Fruit fly (Drosophila melanogaster) whole organism, embryonic: ENCODE data around the gene CG43321.

Source experiments
- Aef1 ChIP-seq: fragments of 200-800 bp; sonication (Bioruptor generic); IDR thresholded peaks from 3 replicates; pipeline ENCODE4 v1.3.6; 2022; ENCODE audit warnings: missing biosample characterization, missing genetic modification characterization
- CG11560 ChIP-seq: fragments of 200-800 bp; sonication (Bioruptor generic); IDR thresholded peaks from 3 replicates; pipeline ENCODE4 v1.3.6; 2022; ENCODE audit warnings: missing biosample characterization, missing genetic modification characterization
- CG12219 ChIP-seq: fragments of 200-800 bp; sonication (Bioruptor generic); optimal IDR thresholded peaks from 3 replicates; lab custom pipeline; 2018; ENCODE audit warnings: missing biosample characterization, mild to moderate bottlenecking, missing genetic modification characterization
- CG12236 ChIP-seq: fragments of 200-800 bp; sonication (Bioruptor generic); optimal IDR thresholded peaks from 2 replicates; lab custom pipeline; 2016; ENCODE audit warnings: missing biosample characterization, missing genetic modification characterization
- CG12769 ChIP-seq: fragments of 200-800 bp; sonication (Bioruptor generic); optimal IDR thresholded peaks from 2 replicates; lab custom pipeline; 2019; ENCODE audit warnings: missing biosample characterization, mild to moderate bottlenecking, missing genetic modification characterization, moderate library complexity
- CG17328 ChIP-seq: fragments of 200-800 bp; sonication (Bioruptor generic); IDR thresholded peaks from 2 replicates; pipeline ENCODE4 v1.3.6; 2022; ENCODE audit warnings: missing biosample characterization, missing genetic modification characterization
- CG18476 ChIP-seq: fragments of 200-800 bp; sonication (Bioruptor generic); optimal IDR thresholded peaks from 2 replicates; lab custom pipeline; 2016; ENCODE audit warnings: missing biosample characterization, mild to moderate bottlenecking, missing genetic modification characterization
- CG2129 ChIP-seq: fragments of 200-800 bp; sonication (Bioruptor generic); IDR thresholded peaks from 2 replicates; pipeline ENCODE4 v1.3.6; 2022; ENCODE audit warnings: missing biosample characterization, missing genetic modification characterization; ENCODE audit not compliant: partially characterized antibody
- CG2678 ChIP-seq: fragments of 200-800 bp; sonication (Bioruptor generic); optimal IDR thresholded peaks from 3 replicates; lab custom pipeline; 2019; ENCODE audit warnings: missing biosample characterization, mild to moderate bottlenecking, missing genetic modification characterization, moderate library complexity
- CG30431 ChIP-seq: fragments of 200-800 bp; sonication (Bioruptor generic); optimal IDR thresholded peaks from 2 replicates; lab custom pipeline; 2017; ENCODE audit warnings: missing biosample characterization, missing genetic modification characterization
- CG3281 ChIP-seq: fragments of 200-800 bp; sonication (Bioruptor generic); optimal IDR thresholded peaks from 3 replicates; lab custom pipeline; 2017; ENCODE audit warnings: missing biosample characterization, mild to moderate bottlenecking, missing genetic modification characterization
- CG34224 ChIP-seq: fragments of 200-800 bp; sonication (Bioruptor generic); IDR thresholded peaks from 3 replicates; pipeline ENCODE4 v1.3.6; 2022; ENCODE audit warnings: missing biosample characterization, missing genetic modification characterization; ENCODE audit not compliant: partially characterized antibody
- CG34376 ChIP-seq: fragments of 200-800 bp; sonication (Bioruptor generic); optimal IDR thresholded peaks from 2 replicates; lab custom pipeline; 2018; ENCODE audit warnings: missing biosample characterization, mild to moderate bottlenecking, missing genetic modification characterization
- CG6272 ChIP-seq: fragments of 200-800 bp; sonication (Bioruptor generic); IDR thresholded peaks from 2 replicates; pipeline ENCODE4 v1.3.6; 2022; ENCODE audit warnings: missing biosample characterization, missing genetic modification characterization
- CG6683 ChIP-seq: fragments of 200-800 bp; sonication (Bioruptor generic); optimal IDR thresholded peaks from 2 replicates; lab custom pipeline; 2017; ENCODE audit warnings: missing biosample characterization, mild to moderate bottlenecking, missing genetic modification characterization, missing genetic modification reagents
- CG7357 ChIP-seq: fragments of 200-800 bp; sonication (Bioruptor generic); IDR thresholded peaks from 3 replicates; pipeline ENCODE4 v1.3.6; 2022; ENCODE audit warnings: missing biosample characterization, missing genetic modification characterization
- CG7987 ChIP-seq: fragments of 200-800 bp; sonication (Bioruptor generic); optimal IDR thresholded peaks from 2 replicates; lab custom pipeline; 2018; ENCODE audit warnings: missing biosample characterization, mild to moderate bottlenecking, missing genetic modification characterization, moderate library complexity
- CG9609 ChIP-seq: fragments of 200-800 bp; sonication (Bioruptor generic); optimal IDR thresholded peaks from 3 replicates; lab custom pipeline; 2016; ENCODE audit warnings: missing biosample characterization, missing genetic modification characterization
- CG9817 ChIP-seq: fragments of 200-800 bp; sonication (Bioruptor generic); optimal IDR thresholded peaks from 2 replicates; lab custom pipeline; 2018; ENCODE audit warnings: missing biosample characterization, mild to moderate bottlenecking, missing genetic modification characterization, moderate library complexity
- D19A ChIP-seq: fragments of 200-800 bp; optimal IDR thresholded peaks from 3 replicates; lab custom pipeline; 2019; ENCODE audit warnings: missing biosample characterization, mild to moderate bottlenecking, missing genetic modification characterization, moderate library complexity
- Gug ChIP-seq: fragments of 200-800 bp; sonication (Bioruptor generic); IDR thresholded peaks from 4 replicates; pipeline ENCODE4 v1.3.6; 2022; ENCODE audit warnings: missing biosample characterization, missing genetic modification characterization
- HLH4C ChIP-seq: fragments of 200-800 bp; sonication (Bioruptor generic); IDR thresholded peaks from 3 replicates; pipeline ENCODE4 v1.3.6; 2022; ENCODE audit warnings: missing biosample characterization, missing genetic modification characterization; ENCODE audit not compliant: partially characterized antibody
- Kr ChIP-seq: fragments of 200-800 bp; sonication (Bioruptor generic); optimal IDR thresholded peaks from 2 replicates; lab custom pipeline; 2017; ENCODE audit warnings: missing biosample characterization, mild to moderate bottlenecking, missing genetic modification characterization
- MTF-1 ChIP-seq: fragments of 200-800 bp; sonication (Bioruptor generic); optimal IDR thresholded peaks from 2 replicates; lab custom pipeline; 2018; ENCODE audit warnings: missing biosample characterization, mild to moderate bottlenecking, missing genetic modification characterization, borderline replicate concordance
- Mes4 ChIP-seq: fragments of 200-800 bp; sonication (Bioruptor generic); optimal IDR thresholded peaks from 2 replicates; lab custom pipeline; 2016; ENCODE audit warnings: missing biosample characterization, missing genetic modification characterization
- Nf-YA ChIP-seq: fragments of 200-800 bp; sonication (Bioruptor generic); IDR thresholded peaks from 2 replicates; pipeline ENCODE4 v1.3.6; 2022; ENCODE audit warnings: missing biosample characterization, missing genetic modification characterization
- Rfx ChIP-seq: fragments of 200-800 bp; sonication (Bioruptor generic); IDR thresholded peaks from 2 replicates; pipeline ENCODE4 v1.3.6; 2022; ENCODE audit warnings: missing biosample characterization, missing genetic modification characterization
- Ssrp ChIP-seq: fragments of 200-800 bp; sonication (Bioruptor generic); optimal IDR thresholded peaks from 2 replicates; lab custom pipeline; 2018; ENCODE audit warnings: missing biosample characterization, mild to moderate bottlenecking, missing genetic modification characterization, moderate library complexity
- Trl ChIP-seq, 3 experiments: fragments of >200 bp in 2 of 3; fragments of 200-800 bp in 1 of 3; sonication (Bioruptor generic) in 1 of 3; optimal IDR thresholded peaks; 2 replicates in 1 of 3; 3 replicates in 2 of 3; lab custom pipeline; 2016 to 2017; ENCODE audit warnings: missing biosample characterization in 1 of 3, missing genetic modification characterization in 1 of 3
- YL-1 ChIP-seq: fragments of 200-800 bp; sonication (Bioruptor generic); optimal IDR thresholded peaks from 3 replicates; lab custom pipeline; 2017; ENCODE audit warnings: missing biosample characterization, mild to moderate bottlenecking, missing genetic modification characterization
- ase ChIP-seq: fragments of 200-800 bp; sonication (Bioruptor generic); IDR thresholded peaks from 3 replicates; pipeline ENCODE4 v1.3.6; 2022; ENCODE audit warnings: missing biosample characterization, missing genetic modification characterization
- bcd ChIP-seq: fragments of 200-800 bp; sonication (Bioruptor generic); optimal IDR thresholded peaks from 2 replicates; lab custom pipeline; 2017; ENCODE audit warnings: missing biosample characterization, mild to moderate bottlenecking, missing genetic modification characterization
- chn ChIP-seq: fragments of 200-800 bp; sonication (Bioruptor generic); optimal IDR thresholded peaks from 2 replicates; lab custom pipeline; 2016; ENCODE audit warnings: missing biosample characterization, missing genetic modification characterization
- dpn ChIP-seq, 2 experiments: fragments of 200-800 bp; sonication (Bioruptor generic); optimal IDR thresholded peaks; 3 replicates each; lab custom pipeline; 2016; ENCODE audit warnings: missing biosample characterization in 2 of 2, missing genetic modification characterization in 2 of 2
- esg ChIP-seq: fragments of 200-800 bp; sonication (Bioruptor generic); conservative IDR thresholded peaks from 2 replicates; pipeline ENCODE4 v1.3.6; 2022; ENCODE audit warnings: missing biosample characterization, missing genetic modification characterization
- gfzf ChIP-seq: fragments of 200-800 bp; sonication (Bioruptor generic); optimal IDR thresholded peaks from 2 replicates; lab custom pipeline; 2016; ENCODE audit warnings: missing biosample characterization, mild to moderate bottlenecking, missing genetic modification characterization, moderate library complexity
- ham ChIP-seq: fragments of 200-800 bp; sonication (Bioruptor generic); IDR thresholded peaks from 2 replicates; pipeline ENCODE4 v1.3.6; 2022; ENCODE audit warnings: missing biosample characterization, missing genetic modification characterization
- hbn ChIP-seq: fragments of 200-800 bp; sonication (Bioruptor generic); IDR thresholded peaks from 2 replicates; pipeline ENCODE4 v1.3.6; 2022; ENCODE audit warnings: missing biosample characterization, missing genetic modification characterization; ENCODE audit not compliant: partially characterized antibody
- inv ChIP-seq: fragments of 200-800 bp; sonication (Bioruptor generic); IDR thresholded peaks from 2 replicates; pipeline ENCODE4 v1.3.6; 2022; ENCODE audit warnings: missing biosample characterization, missing genetic modification characterization; ENCODE audit not compliant: partially characterized antibody
- knrl ChIP-seq: fragments of 200-800 bp; sonication (Bioruptor generic); IDR thresholded peaks from 3 replicates; pipeline ENCODE4 v1.3.6; 2022; ENCODE audit warnings: missing biosample characterization, missing genetic modification characterization; ENCODE audit not compliant: partially characterized antibody
- nmo ChIP-seq: fragments of 200-800 bp; sonication (Bioruptor generic); optimal IDR thresholded peaks from 2 replicates; lab custom pipeline; 2018; ENCODE audit warnings: missing biosample characterization, mild to moderate bottlenecking, missing genetic modification characterization, moderate library complexity
- odd ChIP-seq: fragments of 200-800 bp; sonication (Bioruptor generic); optimal IDR thresholded peaks from 2 replicates; lab custom pipeline; 2017; ENCODE audit warnings: missing biosample characterization, mild to moderate bottlenecking, missing genetic modification characterization
- sim ChIP-seq: fragments of 200-800 bp; sonication (Bioruptor generic); IDR thresholded peaks from 2 replicates; pipeline ENCODE4 v1.3.6; 2022; ENCODE audit warnings: missing biosample characterization, missing genetic modification characterization
- sima ChIP-seq: fragments of 200-800 bp; sonication (Bioruptor generic); optimal IDR thresholded peaks from 2 replicates; lab custom pipeline; 2016; ENCODE audit warnings: missing biosample characterization, missing genetic modification characterization
- sqz ChIP-seq: fragments of 200-800 bp; sonication (Bioruptor generic); optimal IDR thresholded peaks from 3 replicates; lab custom pipeline; 2018; ENCODE audit warnings: missing biosample characterization, mild to moderate bottlenecking, missing genetic modification characterization
- tll ChIP-seq, 2 experiments: fragments of 200-800 bp in 1 of 2; fragments of >200 bp in 1 of 2; sonication (Bioruptor generic) in 1 of 2; optimal IDR thresholded peaks; 2 replicates each; lab custom pipeline; 2017 to 2019; ENCODE audit warnings: missing biosample characterization in 2 of 2, missing genetic modification characterization in 2 of 2, mild to moderate bottlenecking in 1 of 2, moderate library complexity in 1 of 2
- unpg ChIP-seq: fragments of 200-800 bp; sonication (Bioruptor generic); optimal IDR thresholded peaks from 3 replicates; lab custom pipeline; 2018; ENCODE audit warnings: missing biosample characterization, mild to moderate bottlenecking, missing genetic modification characterization, moderate library complexity
- wdn ChIP-seq: fragments of 200-800 bp; sonication (Bioruptor generic); IDR thresholded peaks from 2 replicates; pipeline ENCODE4 v1.3.6; 2022; ENCODE audit warnings: missing biosample characterization, missing genetic modification characterization
- zf30C ChIP-seq: fragments of 200-800 bp; sonication (Bioruptor generic); optimal IDR thresholded peaks from 3 replicates; lab custom pipeline; 2018; ENCODE audit warnings: missing biosample characterization, mild to moderate bottlenecking, missing genetic modification characterization

Gene CG43321

DNA sequence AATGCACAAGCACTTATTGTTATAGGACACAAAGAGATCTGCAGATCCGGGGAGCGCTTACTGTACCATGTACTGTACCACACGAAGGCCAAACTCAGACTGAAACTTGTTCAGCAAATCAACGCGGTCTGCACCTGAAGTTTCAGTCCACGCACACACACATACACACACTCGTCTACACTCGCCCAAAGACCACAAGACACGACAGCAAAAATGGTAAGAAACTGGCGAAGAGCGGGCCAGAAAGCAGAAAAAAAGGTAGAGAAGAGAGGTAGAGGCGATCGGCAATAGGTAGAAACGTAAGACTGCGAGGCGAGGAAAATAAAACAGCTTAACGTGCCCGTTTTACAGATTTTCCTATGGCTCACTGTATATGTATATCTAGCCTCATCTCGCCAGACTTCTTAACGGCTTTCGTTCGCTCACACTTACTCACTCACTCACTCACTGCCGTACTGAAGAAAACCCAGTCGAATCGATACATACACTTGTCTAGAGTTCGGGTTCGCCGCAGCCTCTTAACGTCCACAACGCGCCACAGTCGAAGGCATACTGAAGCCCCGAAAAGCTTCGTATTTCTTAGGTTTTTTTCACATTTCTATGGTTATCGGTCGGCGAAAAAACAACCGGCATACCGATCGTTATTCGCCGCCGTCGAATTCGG, 2.1 kb upstream of the CG43321 start, which contains the start of gene uif (continued):
- TF ChIP-seq CG2678 (tag; lab: Kevin White, UChicago) (no peak), D19A (tag; lab: Kevin White, UChicago) (peak; percentile 27), CG18476 (no peak), CG17328 (GFP tag; lab: Robert Waterston, UW) (no peak), CG6683 (GFP tag; lab: Kevin White, UChicago) (no peak), Trl (optimal IDR thresholded peaks at IDR 0.05; lab: Kevin White, UChicago) (peak in 1 of 2 experiments; percentile 46), Trl (GFP tag; optimal IDR thresholded peaks at IDR 0.05; lab: Kevin White, UChicago) (no peak), sim (GFP tag; lab: Robert Waterston, UW) (no peak), CG6272 (GFP tag; lab: Robert Waterston, UW) (no peak), knrl (no peak), sima (GFP tag; lab: Kevin White, UChicago) (no peak), sqz (GFP tag; lab: Kevin White, UChicago) (peak; percentile 79), dpn (GFP tag; optimal IDR thresholded peaks at IDR 0.05; lab: Kevin White, UChicago) (no peak), Nf-YA (no peak), Mes4 (no peak), Aef1 (GFP tag; lab: Robert Waterston, UW) (no peak), bcd (GFP tag; lab: Kevin White, UChicago) (no peak), zf30C (GFP tag; lab: Kevin White, UChicago) (peak; percentile 26), Rfx (GFP tag; lab: Robert Waterston, UW) (no peak), esg (no peak), CG12219 (GFP tag; lab: Kevin White, UChicago) (no peak), CG34224 (GFP tag; lab: Robert Waterston, UW) (peak; percentile 37; the same call in 1 of the 3 replicates), chn (GFP tag; lab: Kevin White, UChicago) (no peak)

DNA sequence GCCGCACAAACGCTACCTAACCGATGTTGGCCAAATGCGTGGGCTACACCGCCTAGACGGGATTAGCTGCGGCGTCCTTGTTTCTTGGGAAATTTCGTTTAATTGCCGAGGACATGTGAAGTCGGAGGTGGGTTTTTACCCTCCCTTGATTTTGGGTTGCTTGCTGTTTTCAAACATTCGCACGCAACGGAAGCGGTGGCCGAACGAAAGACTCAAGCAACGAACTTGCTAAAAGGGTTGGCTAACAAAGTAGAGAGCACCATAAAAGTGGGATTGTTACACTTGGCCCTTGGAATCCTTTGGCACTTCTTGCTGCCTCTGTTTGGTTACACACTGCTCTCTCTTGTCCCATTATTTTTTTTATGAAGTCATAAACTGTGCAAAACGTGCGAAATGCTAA, 1.5 kb upstream of the CG43321 start:
- TF ChIP-seq Gug (GFP tag; lab: Robert Waterston, UW) (no peak), CG34376 (GFP tag; lab: Kevin White, UChicago) (no peak), YL-1 (no peak), HLH4C (GFP tag; lab: Robert Waterston, UW) (no peak), ham (GFP tag; lab: Robert Waterston, UW) (no peak), CG12236 (no peak), odd (no peak), unpg (GFP tag; lab: Kevin White, UChicago) (no peak), CG9609 (GFP tag; lab: Kevin White, UChicago) (no peak), CG11560 (tag; lab: Robert Waterston, UW) (no peak), CG7357 (GFP tag; lab: Robert Waterston, UW) (no peak), CG9817 (tag; lab: Kevin White, UChicago) (no peak), wdn (GFP tag; lab: Robert Waterston, UW) (no peak), CG12769 (tag; lab: Kevin White, UChicago) (no peak), Kr (GFP tag; lab: Kevin White, UChicago) (peak; percentile 51), CG30431 (GFP tag; lab: Kevin White, UChicago) (no peak), CG2129 (GFP tag; lab: Robert Waterston, UW) (no peak), nmo (GFP tag; lab: Kevin White, UChicago) (no peak), Ssrp (no peak), gfzf (GFP tag; lab: Kevin White, UChicago) (no peak), CG7987 (GFP tag; lab: Kevin White, UChicago) (no peak), hbn (GFP tag; lab: Robert Waterston, UW) (no peak), CG3281 (no peak), tll (GFP tag; optimal IDR thresholded peaks at IDR 0.05; lab: Kevin White, UChicago) (peak in 1 of 2 experiments; percentile 81), MTF-1 (GFP tag; lab: Kevin White, UChicago) (no peak), ase (no peak), inv (GFP tag; lab: Robert Waterston, UW) (no peak)
